Fruit fly (Drosophila melanogaster) whole organism, wandering third instar larva: ENCODE results near the gene CG11349.

Experiments used
- Dfd ChIP-seq: fragments of >200 bp; optimal IDR thresholded peaks from 2 replicates; lab custom pipeline; 2017; ENCODE audit warnings: missing biosample characterization, missing genetic modification characterization
- GATAd ChIP-seq: sonication (Bioruptor generic); optimal IDR thresholded peaks from 2 replicates; lab custom pipeline; 2016; ENCODE audit warnings: missing biosample characterization, missing genetic modification characterization
- Hnf4 ChIP-seq: fragments of 200-800 bp; sonication (Bioruptor generic); optimal IDR thresholded peaks from 2 replicates; lab custom pipeline; 2016; ENCODE audit warnings: missing biosample characterization, mild to moderate bottlenecking, missing genetic modification characterization
- Hr78 ChIP-seq: fragments of >200 bp; optimal IDR thresholded peaks from 2 replicates; lab custom pipeline; 2017; ENCODE audit warnings: missing biosample characterization, missing genetic modification characterization
- OdsH ChIP-seq: fragments of 200-800 bp; sonication (Bioruptor generic); optimal IDR thresholded peaks from 2 replicates; lab custom pipeline; 2016; ENCODE audit warnings: missing biosample characterization, mild to moderate bottlenecking, missing genetic modification characterization
- Sp1 ChIP-seq: fragments of 200-800 bp; sonication (Bioruptor generic); optimal IDR thresholded peaks from 3 replicates; lab custom pipeline; 2019; ENCODE audit warnings: missing biosample characterization, mild to moderate bottlenecking, missing genetic modification characterization, moderate library complexity
- Vsx2 ChIP-seq: fragments of 200-300, 225-300 bp; sonication (Bioruptor generic); optimal IDR thresholded peaks from 2 replicates; lab custom pipeline; 2018; ENCODE audit warnings: missing biosample characterization, missing genetic modification characterization; ENCODE audit not compliant: partially characterized antibody
- brk ChIP-seq: fragments of 200-800 bp; sonication (Bioruptor generic); optimal IDR thresholded peaks from 2 replicates; lab custom pipeline; 2016; ENCODE audit warnings: missing biosample characterization, mild to moderate bottlenecking, missing genetic modification characterization
- dmrt93B ChIP-seq: fragments of 200-800 bp; sonication (Bioruptor generic); optimal IDR thresholded peaks from 2 replicates; lab custom pipeline; 2018; ENCODE audit warnings: missing biosample characterization, mild to moderate bottlenecking, missing genetic modification characterization
- ey ChIP-seq: fragments of 200-800 bp; sonication (Bioruptor generic); optimal IDR thresholded peaks from 2 replicates; lab custom pipeline; 2016; ENCODE audit warnings: missing biosample characterization, missing genetic modification characterization
- psq ChIP-seq: fragments of 200-800 bp; sonication (Bioruptor generic); optimal IDR thresholded peaks from 3 replicates; lab custom pipeline; 2017; ENCODE audit warnings: missing biosample characterization, mild to moderate bottlenecking, missing genetic modification characterization, moderate library complexity
- usp ChIP-seq: fragments of >200 bp; optimal IDR thresholded peaks from 2 replicates; lab custom pipeline; 2017; ENCODE audit warnings: missing biosample characterization, missing genetic modification characterization
- woc ChIP-seq: sonication (Bioruptor generic); optimal IDR thresholded peaks from 2 replicates; lab custom pipeline; 2016; ENCODE audit warnings: missing biosample characterization, mild to moderate bottlenecking, missing genetic modification characterization

- TF ChIP-seq usp (GFP tag; lab: Kevin White, UChicago): no peak
- TF ChIP-seq Hr78 (GFP tag; lab: Kevin White, UChicago): no peak
- no peak for TF ChIP-seq Hnf4 (GFP tag; lab: Kevin White, UChicago)
- no peak for TF ChIP-seq GATAd (GFP tag; lab: Kevin White, UChicago)
- no peak for TF ChIP-seq woc
- no peak for TF ChIP-seq Sp1 (GFP tag; lab: Kevin White, UChicago)
- TF ChIP-seq Dfd (GFP tag; lab: Kevin White, UChicago): no peak
- TF ChIP-seq psq (GFP tag; lab: Kevin White, UChicago): no peak
- no peak for TF ChIP-seq dmrt93B (GFP tag; lab: Kevin White, UChicago)
- no peak for TF ChIP-seq brk
- TF ChIP-seq ey (GFP tag; lab: Kevin White, UChicago): no peak
- TF ChIP-seq OdsH (GFP tag; lab: Kevin White, UChicago): no peak
- no peak for TF ChIP-seq Vsx2 (GFP tag; lab: Kevin White, UChicago)
These were observed 7.9 kb downstream of the CG11349 start for dm6 chr3L:4480764-4481163.
